Worm (Caenorhabditis elegans) whole organism, L4 larva: ENCODE results near the gene F29C4.4.

Experiments
- F37D6.2 ChIP-seq: sonication (generic microtip); optimal IDR thresholded peaks from 2 replicates; lab custom pipeline; 2016; ENCODE audit warnings: mild to moderate bottlenecking, missing genetic modification characterization, missing compliant biosample characterization
- F44E2.7 ChIP-seq: fragments of 200-800 bp; sonication (Bioruptor generic); IDR thresholded peaks from 2 replicates; pipeline ENCODE4 v2.1.2; 2022; ENCODE audit warnings: missing genetic modification characterization, missing compliant biosample characterization
- R02D3.7 ChIP-seq: fragments of 150-350 bp; sonication (generic microtip); optimal IDR thresholded peaks from 3 replicates; lab custom pipeline; 2014; ENCODE audit warnings: missing biosample characterization, missing genetic modification characterization
- Y48G9A.11 ChIP-seq: fragments of 200-800 bp; sonication (Bioruptor generic); IDR thresholded peaks from 2 replicates; pipeline ENCODE4 v1.3.6; 2022; ENCODE audit warnings: missing genetic modification reagents, missing genetic modification characterization, missing compliant biosample characterization
- Y5F2A.4 ChIP-seq: fragments of 200-800 bp; sonication (Bioruptor generic); optimal IDR thresholded peaks from 2 replicates; lab custom pipeline; 2018; ENCODE audit warnings: mild to moderate bottlenecking, missing genetic modification characterization, missing compliant biosample characterization
- Y75B8A.6 ChIP-seq: fragments of 200-800 bp; sonication (Bioruptor generic); IDR thresholded peaks from 2 replicates; pipeline ENCODE4 v1.3.6; 2022; ENCODE audit warnings: missing genetic modification reagents, missing genetic modification characterization, missing compliant biosample characterization
- aha-1 ChIP-seq: fragments of 150-350 bp; peaks from one replicate; lab custom pipeline; 2014; ENCODE audit warnings: missing biosample characterization, missing genetic modification characterization
- ceh-32 ChIP-seq: sonication (generic microtip); optimal IDR thresholded peaks from 2 replicates; lab custom pipeline; 2016; ENCODE audit warnings: mild to moderate bottlenecking, missing genetic modification characterization, missing compliant biosample characterization; ENCODE audit not compliant: poor library complexity
- ceh-82 ChIP-seq: sonication (generic microtip); optimal IDR thresholded peaks from 2 replicates; lab custom pipeline; 2017; ENCODE audit warnings: missing biosample characterization, missing genetic modification characterization
- daf-12 ChIP-seq: fragments of 150-350 bp; optimal IDR thresholded peaks from 2 replicates; lab custom pipeline; 2014; ENCODE audit warnings: missing biosample characterization, missing genetic modification reagents, missing genetic modification characterization
- daf-8 ChIP-seq: fragments of 200-800 bp; sonication (Bioruptor generic); IDR thresholded peaks from 2 replicates; pipeline ENCODE4 v1.3.6; 2022; ENCODE audit warnings: missing genetic modification characterization, missing compliant biosample characterization
- dmd-8 ChIP-seq: fragments of 200-800 bp; sonication (Bioruptor generic); IDR thresholded peaks from 2 replicates; pipeline ENCODE4 v1.3.6; 2022; ENCODE audit warnings: missing genetic modification characterization, missing compliant biosample characterization
- dve-1 ChIP-seq: sonication (generic microtip); optimal IDR thresholded peaks from 2 replicates; lab custom pipeline; 2017; ENCODE audit warnings: antibody characterized with exemption, mild to moderate bottlenecking, missing genetic modification characterization, missing compliant biosample characterization; ENCODE audit not compliant: insufficient read depth
- egl-43 ChIP-seq: fragments of 200-800 bp; sonication (Bioruptor generic); IDR thresholded peaks from 2 replicates; pipeline ENCODE4 v1.3.6; 2022; ENCODE audit warnings: missing genetic modification reagents, missing genetic modification characterization, missing compliant biosample characterization
- fkh-10 ChIP-seq: fragments of 150-350 bp; optimal IDR thresholded peaks from 2 replicates; lab custom pipeline; 2014; ENCODE audit warnings: missing biosample characterization, missing genetic modification reagents, missing genetic modification characterization
- hif-1 ChIP-seq, 2 experiments: sonication (generic microtip); optimal IDR thresholded peaks; 2 replicates each; lab custom pipeline; 2016 to 2017; ENCODE audit warnings: missing compliant biosample characterization in 2 of 2, missing genetic modification characterization in 2 of 2, missing genetic modification reagents in 2 of 2, missing genotype in 2 of 2, mild to moderate bottlenecking in 1 of 2
- hlh-11 ChIP-seq: fragments of 200-800 bp; sonication (Bioruptor generic); optimal IDR thresholded peaks from 2 replicates; lab custom pipeline; 2018; ENCODE audit warnings: mild to moderate bottlenecking, missing genetic modification characterization, missing compliant biosample characterization
- hlh-30 ChIP-seq: sonication (generic microtip); optimal IDR thresholded peaks from 2 replicates; lab custom pipeline; 2017; ENCODE audit warnings: antibody characterized with exemption, mild to moderate bottlenecking, missing genetic modification characterization, missing compliant biosample characterization; ENCODE audit not compliant: insufficient read depth
- jun-1 ChIP-seq: fragments of 150-350 bp; optimal IDR thresholded peaks from 2 replicates; lab custom pipeline; 2014; ENCODE audit warnings: missing biosample characterization, missing genetic modification reagents, missing genetic modification characterization
- lin-29 ChIP-seq: fragments of 200-800 bp; sonication (Bioruptor generic); IDR thresholded peaks from 2 replicates; pipeline ENCODE4 v1.3.6; 2022; ENCODE audit warnings: missing genetic modification reagents, missing genetic modification characterization, missing compliant biosample characterization
- lin-39 ChIP-seq: fragments of 150-350 bp; optimal IDR thresholded peaks from 2 replicates; lab custom pipeline; 2014; ENCODE audit warnings: missing biosample characterization, missing genetic modification reagents, missing genetic modification characterization
- lir-3 ChIP-seq: sonication (generic microtip); optimal IDR thresholded peaks from 2 replicates; lab custom pipeline; 2016; ENCODE audit warnings: mild to moderate bottlenecking, missing genetic modification characterization, missing compliant biosample characterization
- lsy-2 ChIP-seq, 2 experiments: fragments of 150-350 bp in 1 of 2; sonication (generic microtip) in 1 of 2; optimal IDR thresholded peaks; 2 replicates each; lab custom pipeline; 2014 to 2017; ENCODE audit warnings: missing biosample characterization in 2 of 2, missing genetic modification characterization in 2 of 2
- madf-5 ChIP-seq, 2 experiments: fragments of 200-800 bp; sonication (Bioruptor generic); IDR thresholded peaks; 2 replicates each; pipeline ENCODE4 v1.3.6; 2022; ENCODE audit warnings: missing compliant biosample characterization in 2 of 2, missing genetic modification characterization in 2 of 2
- madf-9 ChIP-seq: fragments of 200-800 bp; sonication (Bioruptor generic); conservative IDR thresholded peaks from 2 replicates; pipeline ENCODE4 v1.3.6; 2022; ENCODE audit warnings: missing genetic modification reagents, missing genetic modification characterization, missing compliant biosample characterization
- mdt-29 ChIP-seq: fragments of 200-800 bp; sonication (Bioruptor generic); IDR thresholded peaks from 2 replicates; pipeline ENCODE4 v1.3.6; 2022; ENCODE audit warnings: missing genetic modification reagents, missing genetic modification characterization, missing compliant biosample characterization
- mep-1 ChIP-seq: fragments of 150-350 bp; sonication (generic microtip); optimal IDR thresholded peaks from 3 replicates; lab custom pipeline; 2014; ENCODE audit warnings: missing biosample characterization, missing genetic modification characterization
- mxl-3 ChIP-seq: fragments of 200-800 bp; sonication (Bioruptor generic); optimal IDR thresholded peaks from 2 replicates; lab custom pipeline; 2018; ENCODE audit warnings: mild to moderate bottlenecking, missing genetic modification characterization, missing compliant biosample characterization
- nhr-10 ChIP-seq: fragments of 150-350 bp; optimal IDR thresholded peaks from 2 replicates; lab custom pipeline; 2014; ENCODE audit warnings: missing biosample characterization, missing genetic modification characterization
- nhr-237 ChIP-seq: sonication (generic microtip); optimal IDR thresholded peaks from 2 replicates; lab custom pipeline; 2017; ENCODE audit warnings: missing biosample characterization, missing genetic modification characterization
- nhr-28 ChIP-seq: fragments of 150-350 bp; optimal IDR thresholded peaks from 2 replicates; lab custom pipeline; 2014; ENCODE audit warnings: missing biosample characterization, missing genetic modification characterization
- nhr-42 ChIP-seq: fragments of 200-800 bp; sonication (Bioruptor generic); IDR thresholded peaks from 2 replicates; pipeline ENCODE4 v1.3.6; 2022; ENCODE audit warnings: missing genetic modification characterization, missing compliant biosample characterization
- pqm-1 ChIP-seq: sonication (generic microtip); optimal IDR thresholded peaks from 2 replicates; lab custom pipeline; 2017; ENCODE audit warnings: missing biosample characterization, missing genetic modification characterization
- rbr-2 ChIP-seq: sonication (generic microtip); optimal IDR thresholded peaks from 2 replicates; lab custom pipeline; 2016; ENCODE audit warnings: missing genotype, missing genetic modification characterization, missing compliant biosample characterization
- skn-1 ChIP-seq: fragments of 150-350 bp; optimal IDR thresholded peaks from 2 replicates; lab custom pipeline; 2014; ENCODE audit warnings: missing biosample characterization, missing genetic modification characterization
- tag-97 ChIP-seq: fragments of 200-800 bp; sonication (Bioruptor generic); IDR thresholded peaks from 2 replicates; pipeline ENCODE4 v1.3.6; 2022; ENCODE audit warnings: missing genetic modification characterization, missing compliant biosample characterization
- unc-39 ChIP-seq: sonication (generic microtip); optimal IDR thresholded peaks from 2 replicates; lab custom pipeline; 2017; ENCODE audit warnings: missing biosample characterization, missing genetic modification characterization
- unc-62 ChIP-seq, 3 experiments: fragments of 150-350 bp in 1 of 3; sonication (generic microtip); optimal IDR thresholded peaks in 2 of 3; peaks in 1 of 3; 1 replicate in 1 of 3; 2 replicates in 2 of 3; lab custom pipeline; 2014 to 2017; ENCODE audit warnings: missing biosample characterization in 3 of 3, missing genetic modification characterization in 3 of 3, missing genetic modification reagents in 3 of 3, missing genotype in 1 of 3
- vab-7 ChIP-seq: fragments of 200-800 bp; sonication (Bioruptor generic); IDR thresholded peaks from 2 replicates; pipeline ENCODE4 v1.3.6; 2022; ENCODE audit warnings: missing genetic modification reagents, missing genetic modification characterization, missing compliant biosample characterization
- zag-1 ChIP-seq: fragments of 150-350 bp; optimal IDR thresholded peaks from 2 replicates; lab custom pipeline; 2014; ENCODE audit warnings: missing biosample characterization, missing genetic modification characterization
- zfp-3 ChIP-seq: fragments of 200-800 bp; sonication (Bioruptor generic); conservative IDR thresholded peaks from 2 replicates; pipeline ENCODE4 v1.3.6; 2022; ENCODE audit warnings: missing genetic modification reagents, missing genetic modification characterization, missing compliant biosample characterization
- ztf-7 ChIP-seq: fragments of 150-350 bp; optimal IDR thresholded peaks from 2 replicates; lab custom pipeline; 2014; ENCODE audit warnings: missing biosample characterization, missing genetic modification characterization

F29C4.4 gene

DNA sequence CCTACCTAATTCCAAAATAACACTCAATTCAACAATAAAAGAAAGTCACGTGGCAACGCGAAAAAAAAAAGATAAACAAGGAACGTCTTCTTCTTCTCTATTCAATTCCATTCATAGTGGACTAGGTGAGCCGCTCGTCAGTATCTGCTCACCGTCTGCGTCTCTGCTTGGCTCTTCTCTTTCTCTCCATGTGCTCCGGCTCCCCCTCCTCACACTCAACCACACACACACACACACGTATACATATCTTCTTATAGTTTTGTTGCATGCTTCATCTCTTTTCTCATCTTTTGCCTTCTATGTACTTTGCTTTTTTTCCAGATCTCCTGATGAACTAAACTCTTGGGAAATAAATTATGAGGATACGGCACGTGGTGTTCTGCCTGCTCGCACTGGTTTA is 20.6 kb downstream of the F29C4.4 start, which contains the start of gene daf-1 (continued):
- TF ChIP-seq mdt-29 (GFP tag; lab: Robert Waterston, UW): no peak
- TF ChIP-seq ceh-82 (tag; lab: Kevin White, UChicago): no peak
- peak; percentile 27 for TF ChIP-seq rbr-2 (tag; lab: Kevin White, UChicago)
- no peak for TF ChIP-seq nhr-237
- TF ChIP-seq vab-7 (GFP tag; lab: Robert Waterston, UW): no peak
- TF ChIP-seq fkh-10: peak; percentile 46
- TF ChIP-seq unc-62 (GFP tag; optimal IDR thresholded peaks at IDR 0.05 in 1 of 2; lab: Kevin White, UChicago): peak in 1 of 2 experiments; percentile 45
- no peak for TF ChIP-seq unc-62 (tag; optimal IDR thresholded peaks at IDR 0.05; lab: Kevin White, UChicago)
- TF ChIP-seq madf-5 (GFP tag; IDR thresholded peaks at IDR 0.05; lab: Robert Waterston, UW): no peak
- no peak for TF ChIP-seq lin-39 (tag; lab: Kevin White, UChicago)
- TF ChIP-seq daf-12 (tag; lab: Kevin White, UChicago): no peak
- TF ChIP-seq pqm-1 (tag; lab: Kevin White, UChicago): no peak
- TF ChIP-seq hlh-30 (tag; lab: Kevin White, UChicago): peak; percentile 72
- no peak for TF ChIP-seq egl-43
- TF ChIP-seq dve-1 (tag; lab: Kevin White, UChicago): peak; percentile 20
- TF ChIP-seq ztf-7 (tag; lab: Kevin White, UChicago): no peak
- TF ChIP-seq nhr-42 (GFP tag; lab: Robert Waterston, UW): no peak
- TF ChIP-seq nhr-28 (tag; lab: Kevin White, UChicago): no peak
- TF ChIP-seq R02D3.7 (tag; lab: Kevin White, UChicago): no peak
- peak in 1 of 2 experiments; percentile 38 for TF ChIP-seq lsy-2 (tag; optimal IDR thresholded peaks at IDR 0.05; lab: Kevin White, UChicago)
- peak in 1 of 2 experiments; percentile 43 for TF ChIP-seq hif-1 (tag; optimal IDR thresholded peaks at IDR 0.05; lab: Kevin White, UChicago)
- TF ChIP-seq unc-39: no peak
- TF ChIP-seq dmd-8: no peak
- no peak for TF ChIP-seq nhr-10 (tag; lab: Kevin White, UChicago)
- TF ChIP-seq lin-29 (GFP tag; lab: Robert Waterston, UW): no peak
- TF ChIP-seq Y75B8A.6 (GFP tag; lab: Robert Waterston, UW): no peak
- TF ChIP-seq F37D6.2 (tag; lab: Kevin White, UChicago): no peak
- no peak for TF ChIP-seq tag-97
- no peak for TF ChIP-seq zfp-3 (GFP tag; lab: Robert Waterston, UW)
- peak; percentile 19 for TF ChIP-seq mxl-3 (GFP tag; lab: Kevin White, UChicago)
- TF ChIP-seq hlh-11 (tag; lab: Kevin White, UChicago): peak; percentile 23
- no peak for TF ChIP-seq jun-1
- TF ChIP-seq zag-1 (tag; lab: Kevin White, UChicago): no peak
- TF ChIP-seq daf-8 (GFP tag; lab: Robert Waterston, UW): no peak
- TF ChIP-seq skn-1 (tag; lab: Kevin White, UChicago): no peak
- no peak for TF ChIP-seq Y5F2A.4 (GFP tag; lab: Kevin White, UChicago)
- TF ChIP-seq lir-3 (tag; lab: Kevin White, UChicago): no peak
- TF ChIP-seq F44E2.7 (GFP tag; lab: Robert Waterston, UW): no peak
- TF ChIP-seq mep-1 (tag; lab: Kevin White, UChicago): peak; percentile 6
- TF ChIP-seq ceh-32 (tag; lab: Kevin White, UChicago): no peak

DNA sequence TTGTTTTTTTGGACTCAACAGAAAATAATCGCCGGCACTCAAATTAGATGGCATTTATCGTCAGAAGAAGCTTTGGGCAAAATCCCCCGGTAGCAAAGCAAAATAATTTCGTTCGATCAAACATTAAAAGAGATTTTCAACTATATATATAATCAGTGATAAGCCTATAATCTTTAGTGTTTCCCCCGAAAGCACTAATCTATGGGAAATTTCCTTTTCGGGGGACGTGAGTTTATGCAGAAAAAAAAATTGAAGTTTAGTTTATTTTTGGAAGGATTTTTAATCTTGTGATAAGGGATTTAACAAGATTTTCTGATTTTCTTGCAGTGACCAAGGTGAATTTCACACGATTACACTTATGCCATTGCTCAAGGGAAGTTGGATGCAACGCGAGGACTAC is 22.5 kb downstream of the F29C4.4 start:
- no peak for TF ChIP-seq Y48G9A.11 (GFP tag; lab: Robert Waterston, UW)
- peak; percentile 15 for TF ChIP-seq aha-1 (tag; lab: Kevin White, UChicago)
- no peak for TF ChIP-seq madf-9 (GFP tag; lab: Robert Waterston, UW)
